Fruit fly (Drosophila melanogaster) whole organism, embryonic: ENCODE data around the gene CG6766.

ENCODE experiments used
- Awh ChIP-seq: fragments of 200-800 bp; sonication (Bioruptor generic); IDR thresholded peaks from 2 replicates; pipeline ENCODE4, ENCODE4 v1.3.6; 2022; ENCODE audit warnings: missing biosample characterization, missing genetic modification characterization
- BEAF-32 ChIP-seq: fragments of 200-800 bp; sonication (Bioruptor generic); optimal IDR thresholded peaks from 3 replicates; lab custom pipeline; 2017; ENCODE audit warnings: missing biosample characterization, missing genetic modification characterization, mild to moderate bottlenecking, moderate library complexity, missing genetic modification reagents
- Bgb ChIP-seq: fragments of 200-800 bp; sonication (Bioruptor generic); IDR thresholded peaks from 2 replicates; pipeline ENCODE4 v1.3.6; 2022; ENCODE audit warnings: missing biosample characterization, missing genetic modification characterization; ENCODE audit not compliant: partially characterized antibody
- CG10209 ChIP-seq: fragments of 200-800 bp; sonication (Bioruptor generic); optimal IDR thresholded peaks from 3 replicates; lab custom pipeline; 2017; ENCODE audit warnings: missing biosample characterization, mild to moderate bottlenecking, missing genetic modification characterization, missing genetic modification reagents
- CG10366 ChIP-seq: fragments of 200-800 bp; sonication (Bioruptor generic); IDR thresholded peaks from 2 replicates; pipeline ENCODE4 v1.3.6; 2022; ENCODE audit warnings: missing biosample characterization, missing genetic modification characterization
- CG11093 ChIP-seq: fragments of 200-800 bp; sonication (Bioruptor generic); IDR thresholded peaks from 3 replicates; pipeline ENCODE4 v1.3.6; 2022; ENCODE audit warnings: missing biosample characterization, missing genetic modification characterization
- CG11398 ChIP-seq: fragments of 200-800 bp; sonication (Bioruptor generic); optimal IDR thresholded peaks from 2 replicates; lab custom pipeline; 2016; ENCODE audit warnings: missing biosample characterization, missing genetic modification characterization
- CG12219 ChIP-seq: fragments of 200-800 bp; sonication (Bioruptor generic); optimal IDR thresholded peaks from 3 replicates; lab custom pipeline; 2018; ENCODE audit warnings: missing biosample characterization, mild to moderate bottlenecking, missing genetic modification characterization
- CG14710 ChIP-seq: fragments of 200-800 bp; sonication (Bioruptor generic); optimal IDR thresholded peaks from 3 replicates; lab custom pipeline; 2019; ENCODE audit warnings: missing biosample characterization, mild to moderate bottlenecking, missing genetic modification characterization, moderate library complexity
- CG1529 ChIP-seq: fragments of 200-800 bp; sonication (Bioruptor generic); optimal IDR thresholded peaks from 3 replicates; lab custom pipeline; 2018; ENCODE audit warnings: missing biosample characterization, missing genetic modification characterization
- CG15696 ChIP-seq: fragments of 200-800 bp; sonication (Bioruptor generic); optimal IDR thresholded peaks from 2 replicates; lab custom pipeline; 2019; ENCODE audit warnings: missing biosample characterization, mild to moderate bottlenecking, missing genetic modification characterization, moderate library complexity
- CG17385 ChIP-seq: fragments of 200-800 bp; sonication (Bioruptor generic); optimal IDR thresholded peaks from 3 replicates; lab custom pipeline; 2018; ENCODE audit warnings: missing biosample characterization, mild to moderate bottlenecking, missing genetic modification characterization
- CG17912 ChIP-seq: fragments of 200-800 bp; sonication (Bioruptor generic); optimal IDR thresholded peaks from 2 replicates; lab custom pipeline; 2018; ENCODE audit warnings: missing biosample characterization, mild to moderate bottlenecking, missing genetic modification characterization
- CG33213 ChIP-seq: fragments of 200-800 bp; sonication (Bioruptor generic); optimal IDR thresholded peaks from 3 replicates; lab custom pipeline; 2016; ENCODE audit warnings: missing biosample characterization, missing genetic modification characterization
- CG3407 ChIP-seq: fragments of 200-800 bp; sonication (Bioruptor generic); optimal IDR thresholded peaks from 2 replicates; lab custom pipeline; 2018; ENCODE audit warnings: missing biosample characterization, mild to moderate bottlenecking, missing genetic modification characterization
- CG34224 ChIP-seq: fragments of 200-800 bp; sonication (Bioruptor generic); IDR thresholded peaks from 3 replicates; pipeline ENCODE4 v1.3.6; 2022; ENCODE audit warnings: missing biosample characterization, missing genetic modification characterization; ENCODE audit not compliant: partially characterized antibody
- CG34422 ChIP-seq: fragments of 200-800 bp; sonication (Bioruptor generic); IDR thresholded peaks from 3 replicates; pipeline ENCODE4 v1.3.6; 2022; ENCODE audit warnings: missing biosample characterization, missing genetic modification characterization
- CG42726 ChIP-seq: fragments of 200-800 bp; sonication (Bioruptor generic); IDR thresholded peaks from 2 replicates; pipeline ENCODE4 v1.3.6; 2022; ENCODE audit warnings: missing biosample characterization, missing genetic modification characterization; ENCODE audit not compliant: partially characterized antibody
- CG4360 ChIP-seq: fragments of 200-800 bp; sonication (Bioruptor generic); IDR thresholded peaks from 2 replicates; pipeline ENCODE4 v1.3.6; 2022; ENCODE audit warnings: missing biosample characterization, missing genetic modification characterization
- CG4730 ChIP-seq: fragments of 200-800 bp; sonication (Bioruptor generic); IDR thresholded peaks from 2 replicates; pipeline ENCODE4 v1.3.6; 2022; ENCODE audit warnings: missing biosample characterization, missing genetic modification characterization
- CG6272 ChIP-seq: fragments of 200-800 bp; sonication (Bioruptor generic); IDR thresholded peaks from 2 replicates; pipeline ENCODE4 v1.3.6; 2022; ENCODE audit warnings: missing biosample characterization, missing genetic modification characterization
- Dek ChIP-seq: fragments of 200-800 bp; sonication (Bioruptor generic); optimal IDR thresholded peaks from 3 replicates; lab custom pipeline; 2019; ENCODE audit warnings: missing biosample characterization, mild to moderate bottlenecking, missing genetic modification characterization, moderate library complexity
- Dref ChIP-seq: fragments of 200-800 bp; sonication (Bioruptor generic); IDR thresholded peaks from 2 replicates; pipeline ENCODE4 v1.3.6; 2022; ENCODE audit warnings: missing biosample characterization, missing genetic modification characterization
- Elba2 ChIP-seq: fragments of 200-800 bp; sonication (Bioruptor generic); optimal IDR thresholded peaks from 3 replicates; lab custom pipeline; 2016; ENCODE audit warnings: missing biosample characterization, missing genetic modification characterization
- H15 ChIP-seq: fragments of 200-800 bp; sonication (Bioruptor generic); IDR thresholded peaks from 3 replicates; pipeline ENCODE4 v1.3.6; 2022; ENCODE audit warnings: missing biosample characterization, missing genetic modification characterization
- HmgD ChIP-seq: fragments of 200-800 bp; sonication (Bioruptor generic); optimal IDR thresholded peaks from 3 replicates; lab custom pipeline; 2016; ENCODE audit warnings: missing biosample characterization, missing genetic modification characterization
- Lim3 ChIP-seq: fragments of 200-800 bp; sonication (Bioruptor generic); IDR thresholded peaks from 2 replicates; pipeline ENCODE4 v1.3.6; 2022; ENCODE audit warnings: missing biosample characterization, missing genetic modification characterization
- Pdp1 ChIP-seq, 2 experiments: fragments of 200-800 bp; sonication (Bioruptor generic); optimal IDR thresholded peaks; 3 replicates each; lab custom pipeline; 2016; ENCODE audit warnings: missing biosample characterization in 2 of 2, missing genetic modification characterization in 2 of 2, mild to moderate bottlenecking in 1 of 2, moderate library complexity in 1 of 2
- Sox102F ChIP-seq: fragments of 200-800 bp; sonication (Bioruptor generic); optimal IDR thresholded peaks from 2 replicates; lab custom pipeline; 2018; ENCODE audit warnings: missing biosample characterization, mild to moderate bottlenecking, missing genetic modification characterization, moderate library complexity
- Sry-β ChIP-seq: fragments of 200-800 bp; sonication (Bioruptor generic); optimal IDR thresholded peaks from 2 replicates; lab custom pipeline; 2018; ENCODE audit warnings: missing biosample characterization, mild to moderate bottlenecking, missing genetic modification characterization, moderate library complexity
- Trl ChIP-seq, 3 experiments: fragments of >200 bp in 2 of 3; fragments of 200-800 bp in 1 of 3; sonication (Bioruptor generic) in 1 of 3; optimal IDR thresholded peaks; 2 replicates in 1 of 3; 3 replicates in 2 of 3; lab custom pipeline; 2016 to 2017; ENCODE audit warnings: missing biosample characterization in 1 of 3, missing genetic modification characterization in 1 of 3
- bigmax ChIP-seq: fragments of 200-800 bp; sonication (Bioruptor generic); optimal IDR thresholded peaks from 2 replicates; lab custom pipeline; 2018; ENCODE audit warnings: missing biosample characterization, mild to moderate bottlenecking, missing genetic modification characterization
- fd102C ChIP-seq: fragments of 200-800 bp; sonication (Bioruptor generic); optimal IDR thresholded peaks from 2 replicates; lab custom pipeline; 2018; ENCODE audit warnings: missing biosample characterization, mild to moderate bottlenecking, missing genetic modification characterization, moderate library complexity
- her ChIP-seq: fragments of 200-800 bp; sonication (Bioruptor generic); optimal IDR thresholded peaks from 2 replicates; lab custom pipeline; 2016; ENCODE audit warnings: missing biosample characterization, missing genetic modification characterization
- klu ChIP-seq: fragments of 200-800 bp; sonication (Bioruptor generic); IDR thresholded peaks from 2 replicates; pipeline ENCODE4 v1.3.6; 2022; ENCODE audit warnings: missing biosample characterization, missing genetic modification characterization
- nau ChIP-seq: fragments of 200-800 bp; sonication (Bioruptor generic); optimal IDR thresholded peaks from 3 replicates; lab custom pipeline; 2017; ENCODE audit warnings: missing biosample characterization, mild to moderate bottlenecking, missing genetic modification characterization, missing genetic modification reagents
- otp ChIP-seq: fragments of 200-800 bp; sonication (Bioruptor generic); IDR thresholded peaks from 3 replicates; pipeline ENCODE4, ENCODE4 v1.3.6; 2022; ENCODE audit warnings: missing biosample characterization, missing genetic modification characterization
- pan ChIP-seq, 4 experiments: fragments of >200 bp in 3 of 4; fragments of 200-800 bp in 1 of 4; sonication (Bioruptor generic) in 1 of 4; optimal IDR thresholded peaks in 3 of 4; IDR thresholded peaks in 1 of 4; 2 replicates each; pipeline versions ENCODE4 v1.3.6 to Lab custom; 2017 to 2022; ENCODE audit warnings: missing biosample characterization in 2 of 4, missing genetic modification characterization in 2 of 4, mixed read lengths in 1 of 4
- pnt ChIP-seq: fragments of 200-800 bp; sonication (Bioruptor generic); optimal IDR thresholded peaks from 3 replicates; lab custom pipeline; 2016; ENCODE audit warnings: missing biosample characterization, missing genetic modification characterization
- shn ChIP-seq: fragments of 200-800 bp; sonication (Bioruptor generic); optimal IDR thresholded peaks from 3 replicates; lab custom pipeline; 2016; ENCODE audit warnings: missing biosample characterization, missing genetic modification characterization
- sob ChIP-seq: fragments of 200-800 bp; sonication (Bioruptor generic); IDR thresholded peaks from 2 replicates; pipeline ENCODE4 v1.3.6; 2022; ENCODE audit warnings: missing biosample characterization, missing genetic modification characterization
- stc ChIP-seq: fragments of 200-800 bp; sonication (Bioruptor generic); IDR thresholded peaks from 2 replicates; pipeline ENCODE4 v1.3.6; 2022; ENCODE audit warnings: missing biosample characterization, missing genetic modification characterization
- stwl ChIP-seq: fragments of 200-800 bp; sonication (Bioruptor generic); optimal IDR thresholded peaks from 3 replicates; lab custom pipeline; 2018; ENCODE audit warnings: missing biosample characterization, mild to moderate bottlenecking, missing genetic modification characterization, moderate library complexity
- tap ChIP-seq: fragments of 200-800 bp; optimal IDR thresholded peaks from 3 replicates; lab custom pipeline; 2019; ENCODE audit warnings: missing biosample characterization, mild to moderate bottlenecking, missing genetic modification characterization, moderate library complexity
- usp ChIP-seq: fragments of >200 bp; optimal IDR thresholded peaks from 2 replicates; lab custom pipeline; 2017; ENCODE audit warnings: missing biosample characterization, missing genetic modification characterization
- vnd ChIP-seq: fragments of 200-800 bp; sonication (Bioruptor generic); IDR thresholded peaks from 3 replicates; pipeline ENCODE4 v1.3.6; 2022; ENCODE audit warnings: missing biosample characterization, missing genetic modification characterization; ENCODE audit not compliant: partially characterized antibody

Gene CG6766

DNA sequence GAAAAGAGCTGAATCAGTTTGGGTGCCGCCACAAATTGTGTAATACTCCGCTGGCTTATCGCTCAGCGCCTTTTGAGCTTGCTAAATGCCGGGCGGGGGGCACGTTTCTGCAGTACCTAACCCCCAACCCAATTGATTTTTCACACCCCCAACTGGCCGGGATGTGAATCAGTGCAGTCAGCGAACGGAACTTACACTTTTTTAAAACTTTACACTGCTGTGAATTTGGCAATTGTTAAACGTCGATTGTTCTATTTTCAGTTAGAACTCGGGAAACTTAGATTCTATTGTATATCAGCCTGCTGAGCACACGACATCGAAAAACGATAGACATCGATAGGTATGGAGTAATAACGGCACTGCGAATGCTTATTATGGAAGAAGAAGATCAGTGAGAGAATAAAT lies 2.3 kb downstream of the CG6766 start, which contains the start of gene Tom70 (continued):
- no peak for TF ChIP-seq CG11398 (GFP tag; lab: Kevin White, UChicago)
- no peak for TF ChIP-seq usp
- peak; percentile 61 for TF ChIP-seq Bgb
- TF ChIP-seq sob (GFP tag; lab: Robert Waterston, UW) = no peak
- TF ChIP-seq HmgD (GFP tag; lab: Kevin White, UChicago) = no peak
- TF ChIP-seq CG10209 = no peak
- no peak for TF ChIP-seq Lim3
- TF ChIP-seq Sry-β = peak; percentile 52
- TF ChIP-seq CG17385 (GFP tag; lab: Kevin White, UChicago) = peak; percentile 96
- no peak for TF ChIP-seq CG12219
- no peak for TF ChIP-seq Sox102F
- peak; percentile 48; the same call in 2 of the 3 replicates for TF ChIP-seq vnd (GFP tag; lab: Robert Waterston, UW)
- TF ChIP-seq Awh = no peak
- TF ChIP-seq Elba2 (GFP tag; lab: Kevin White, UChicago) = no peak
- no peak for TF ChIP-seq CG10366 (GFP tag; lab: Robert Waterston, UW)
- TF ChIP-seq stwl (tag; lab: Kevin White, UChicago) = peak; percentile 62
- TF ChIP-seq CG33213 (GFP tag; lab: Kevin White, UChicago) = no peak
- no peak for TF ChIP-seq CG4730 (GFP tag; lab: Robert Waterston, UW)
- no peak for TF ChIP-seq nau
- TF ChIP-seq pnt (GFP tag; lab: Kevin White, UChicago) = no peak
- TF ChIP-seq klu (GFP tag; lab: Robert Waterston, UW) = no peak
- TF ChIP-seq CG11093 (GFP tag; lab: Robert Waterston, UW) = no peak
- peak; percentile 73 for TF ChIP-seq Dref (GFP tag; lab: Robert Waterston, UW)
- 0 out of 2 replicates have a peak, but pooled peaks have one; percentile 37 for TF ChIP-seq CG42726
- peak; percentile 95 for TF ChIP-seq bigmax
- no peak for TF ChIP-seq fd102C
- TF ChIP-seq CG3407 (GFP tag; lab: Kevin White, UChicago) = no peak
- peak; percentile 67 for TF ChIP-seq CG34224 (GFP tag; lab: Robert Waterston, UW)
- no peak for TF ChIP-seq CG17912 (GFP tag; lab: Kevin White, UChicago)
- peak in 1 of 2 experiments; percentile 94 for TF ChIP-seq Pdp1 (GFP tag; optimal IDR thresholded peaks at IDR 0.05; lab: Kevin White, UChicago)
- TF ChIP-seq otp (GFP tag; lab: Robert Waterston, UW) = no peak
- TF ChIP-seq CG1529 (GFP tag; lab: Kevin White, UChicago) = no peak
- TF ChIP-seq tap (tag; lab: Kevin White, UChicago) = no peak
- no peak for TF ChIP-seq CG15696 (tag; lab: Kevin White, UChicago)
- peak; percentile 66 for TF ChIP-seq BEAF-32 (GFP tag; lab: Kevin White, UChicago)
- no peak for TF ChIP-seq pan (optimal IDR thresholded peaks at IDR 0.05; lab: Kevin White, UChicago)
- no peak for TF ChIP-seq pan (GFP tag; optimal IDR thresholded peaks at IDR 0.05 in 1 of 2, IDR thresholded peaks at IDR 0.05 in 1 of 2)
- no peak for TF ChIP-seq her (GFP tag; lab: Kevin White, UChicago)
- TF ChIP-seq H15 (GFP tag; lab: Robert Waterston, UW) = no peak
- TF ChIP-seq stc = no peak
- TF ChIP-seq Dek = no peak
- TF ChIP-seq shn (GFP tag; lab: Kevin White, UChicago) = no peak
- TF ChIP-seq Trl (optimal IDR thresholded peaks at IDR 0.05; lab: Kevin White, UChicago) = no peak
- no peak for TF ChIP-seq Trl (GFP tag; optimal IDR thresholded peaks at IDR 0.05; lab: Kevin White, UChicago)
- no peak for TF ChIP-seq CG6272 (GFP tag; lab: Robert Waterston, UW)
- no peak for TF ChIP-seq CG4360 (GFP tag; lab: Robert Waterston, UW)
- peak; percentile 75; the same call in 1 of the 3 replicates for TF ChIP-seq CG34422 (GFP tag; lab: Robert Waterston, UW)
- TF ChIP-seq CG14710 (tag; lab: Kevin White, UChicago) = peak; percentile 16
